Fruit fly (Drosophila melanogaster) whole organism, embryonic: ENCODE measurements around the gene Lipt2.

Experiments used
- BEAF-32 ChIP-seq: fragments of 200-800 bp; sonication (Bioruptor generic); optimal IDR thresholded peaks from 3 replicates; lab custom pipeline; 2017; ENCODE audit warnings: missing biosample characterization, missing genetic modification characterization, mild to moderate bottlenecking, moderate library complexity, missing genetic modification reagents
- Bdp1 ChIP-seq: fragments of 200-800 bp; sonication (Bioruptor generic); optimal IDR thresholded peaks from 3 replicates; lab custom pipeline; 2016; ENCODE audit warnings: missing biosample characterization, missing genetic modification characterization
- C15 ChIP-seq: fragments of 200-800 bp; sonication (Bioruptor generic); IDR thresholded peaks from 3 replicates; pipeline ENCODE4 v1.3.6; 2022; ENCODE audit warnings: missing biosample characterization, missing genetic modification characterization
- CG10209 ChIP-seq: fragments of 200-800 bp; sonication (Bioruptor generic); optimal IDR thresholded peaks from 3 replicates; lab custom pipeline; 2017; ENCODE audit warnings: missing biosample characterization, mild to moderate bottlenecking, missing genetic modification characterization, missing genetic modification reagents
- CG10959 ChIP-seq: fragments of 200-800 bp; sonication (Bioruptor generic); IDR thresholded peaks from 2 replicates; pipeline ENCODE4 v1.3.6; 2022; ENCODE audit warnings: missing biosample characterization, missing genetic modification characterization
- CG11695 ChIP-seq: fragments of 200-800 bp; sonication (Bioruptor generic); IDR thresholded peaks from 3 replicates; pipeline ENCODE4 v1.3.6; 2022; ENCODE audit warnings: missing biosample characterization, missing genetic modification characterization
- CG11723 ChIP-seq: fragments of 200-800 bp; sonication (Bioruptor generic); optimal IDR thresholded peaks from 2 replicates; lab custom pipeline; 2017; ENCODE audit warnings: missing biosample characterization, mild to moderate bottlenecking, missing genetic modification characterization
- CG12769 ChIP-seq: fragments of 200-800 bp; sonication (Bioruptor generic); optimal IDR thresholded peaks from 2 replicates; lab custom pipeline; 2019; ENCODE audit warnings: missing biosample characterization, mild to moderate bottlenecking, missing genetic modification characterization, moderate library complexity
- CG13424 ChIP-seq: fragments of 200-800 bp; sonication (Bioruptor generic); optimal IDR thresholded peaks from 2 replicates; lab custom pipeline; 2019; ENCODE audit warnings: missing biosample characterization, mild to moderate bottlenecking, missing genetic modification characterization, moderate library complexity
- CG13624 ChIP-seq: fragments of 200-800 bp; sonication (Bioruptor generic); optimal IDR thresholded peaks from 2 replicates; lab custom pipeline; 2016; ENCODE audit warnings: missing biosample characterization, missing genetic modification characterization
- CG13775 ChIP-seq: fragments of 200-800 bp; sonication (Bioruptor generic); optimal IDR thresholded peaks from 3 replicates; lab custom pipeline; 2017; ENCODE audit warnings: missing biosample characterization, mild to moderate bottlenecking, missing genetic modification characterization
- CG1603 ChIP-seq: fragments of 200-800 bp; sonication (Bioruptor generic); optimal IDR thresholded peaks from 2 replicates; lab custom pipeline; 2019; ENCODE audit warnings: missing biosample characterization, mild to moderate bottlenecking, missing genetic modification characterization, moderate library complexity
- CG1647 ChIP-seq: fragments of 200-800 bp; sonication (Bioruptor generic); optimal IDR thresholded peaks from 3 replicates; lab custom pipeline; 2016; ENCODE audit warnings: missing biosample characterization, missing genetic modification characterization
- CG17912 ChIP-seq: fragments of 200-800 bp; sonication (Bioruptor generic); optimal IDR thresholded peaks from 2 replicates; lab custom pipeline; 2018; ENCODE audit warnings: missing biosample characterization, mild to moderate bottlenecking, missing genetic modification characterization
- CG2116 ChIP-seq: fragments of 200-800 bp; sonication (Bioruptor generic); optimal IDR thresholded peaks from 3 replicates; lab custom pipeline; 2018; ENCODE audit warnings: missing biosample characterization, mild to moderate bottlenecking, missing genetic modification characterization
- CG2202 ChIP-seq: fragments of 200-800 bp; sonication (Bioruptor generic); optimal IDR thresholded peaks from 2 replicates; lab custom pipeline; 2018; ENCODE audit warnings: missing biosample characterization, mild to moderate bottlenecking, missing genetic modification characterization
- CG2875 ChIP-seq: fragments of 200-800 bp; sonication (Bioruptor generic); optimal IDR thresholded peaks from 2 replicates; lab custom pipeline; 2017; ENCODE audit warnings: missing biosample characterization, mild to moderate bottlenecking, missing genetic modification characterization, missing genetic modification reagents
- CG5180 ChIP-seq: fragments of 200-800 bp; sonication (Bioruptor generic); optimal IDR thresholded peaks from 3 replicates; lab custom pipeline; 2017; ENCODE audit warnings: missing biosample characterization, missing genetic modification characterization, mild to moderate bottlenecking, moderate library complexity, missing genetic modification reagents
- CG5245 ChIP-seq: fragments of 200-800 bp; sonication (Bioruptor generic); optimal IDR thresholded peaks from 3 replicates; lab custom pipeline; 2016; ENCODE audit warnings: missing biosample characterization, missing genetic modification characterization
- CG6854 ChIP-seq: fragments of 200-800 bp; sonication (Bioruptor generic); optimal IDR thresholded peaks from 3 replicates; lab custom pipeline; 2017; ENCODE audit warnings: missing biosample characterization, mild to moderate bottlenecking, missing genetic modification characterization
- CG8765 ChIP-seq: fragments of 200-800 bp; sonication (Bioruptor generic); IDR thresholded peaks from 2 replicates; pipeline ENCODE4 v1.3.6; 2022; ENCODE audit warnings: missing biosample characterization, missing genetic modification characterization
- Dad ChIP-seq: fragments of 200-800 bp; sonication (Bioruptor generic); optimal IDR thresholded peaks from 3 replicates; lab custom pipeline; 2016; ENCODE audit warnings: missing biosample characterization, missing genetic modification characterization
- Hand ChIP-seq: fragments of 200-800 bp; sonication (Bioruptor generic); optimal IDR thresholded peaks from 2 replicates; lab custom pipeline; 2017; ENCODE audit warnings: mild to moderate bottlenecking, missing biosample characterization, missing genetic modification reagents, missing genetic modification characterization
- Jarid2 ChIP-seq: fragments of 200-800 bp; sonication (Bioruptor generic); optimal IDR thresholded peaks from 3 replicates; lab custom pipeline; 2017; ENCODE audit warnings: mild to moderate bottlenecking, missing biosample characterization, missing genetic modification reagents, missing genetic modification characterization
- Lpt ChIP-seq: fragments of >200 bp; optimal IDR thresholded peaks from 2 replicates; lab custom pipeline; 2018; ENCODE audit warnings: missing biosample characterization, missing genetic modification characterization
- Mad ChIP-seq: fragments of 200-800 bp; sonication (Bioruptor generic); optimal IDR thresholded peaks from 2 replicates; lab custom pipeline; 2016; ENCODE audit warnings: missing biosample characterization, missing genetic modification characterization
- Mes4 ChIP-seq: fragments of 200-800 bp; sonication (Bioruptor generic); optimal IDR thresholded peaks from 2 replicates; lab custom pipeline; 2016; ENCODE audit warnings: missing biosample characterization, missing genetic modification characterization
- NfI ChIP-seq: fragments of 200-800 bp; sonication (Bioruptor generic); optimal IDR thresholded peaks from 3 replicates; lab custom pipeline; 2018; ENCODE audit warnings: missing biosample characterization, mild to moderate bottlenecking, missing genetic modification characterization, moderate library complexity
- Oaz ChIP-seq: fragments of 200-800 bp; sonication (Bioruptor generic); IDR thresholded peaks from 2 replicates; pipeline ENCODE4 v1.3.6; 2022; ENCODE audit warnings: missing biosample characterization, missing genetic modification characterization
- Rfx ChIP-seq: fragments of 200-800 bp; sonication (Bioruptor generic); IDR thresholded peaks from 2 replicates; pipeline ENCODE4 v1.3.6; 2022; ENCODE audit warnings: missing biosample characterization, missing genetic modification characterization
- Ssrp ChIP-seq: fragments of 200-800 bp; sonication (Bioruptor generic); optimal IDR thresholded peaks from 2 replicates; lab custom pipeline; 2018; ENCODE audit warnings: missing biosample characterization, mild to moderate bottlenecking, missing genetic modification characterization, moderate library complexity
- YL-1 ChIP-seq: fragments of 200-800 bp; sonication (Bioruptor generic); optimal IDR thresholded peaks from 3 replicates; lab custom pipeline; 2017; ENCODE audit warnings: missing biosample characterization, mild to moderate bottlenecking, missing genetic modification characterization
- ab ChIP-seq: fragments of 200-800 bp; sonication (Bioruptor generic); optimal IDR thresholded peaks from 2 replicates; lab custom pipeline; 2016; ENCODE audit warnings: missing biosample characterization, missing genetic modification characterization
- amos ChIP-seq: fragments of 200-800 bp; sonication (Bioruptor generic); IDR thresholded peaks from 2 replicates; pipeline ENCODE4 v1.3.6; 2022; ENCODE audit warnings: missing biosample characterization, missing genetic modification characterization; ENCODE audit not compliant: partially characterized antibody
- ato ChIP-seq: fragments of 200-800 bp; sonication (Bioruptor generic); IDR thresholded peaks from 2 replicates; pipeline ENCODE4 v1.3.6; 2022; ENCODE audit warnings: missing biosample characterization, missing genetic modification characterization; ENCODE audit not compliant: partially characterized antibody
- bab2 ChIP-seq: fragments of 200-800 bp; sonication (Bioruptor generic); optimal IDR thresholded peaks from 2 replicates; lab custom pipeline; 2016; ENCODE audit warnings: missing biosample characterization, missing genetic modification characterization
- bcd ChIP-seq: fragments of 200-800 bp; sonication (Bioruptor generic); optimal IDR thresholded peaks from 2 replicates; lab custom pipeline; 2017; ENCODE audit warnings: missing biosample characterization, mild to moderate bottlenecking, missing genetic modification characterization
- btn ChIP-seq: fragments of 200-800 bp; sonication (Bioruptor generic); optimal IDR thresholded peaks from 2 replicates; lab custom pipeline; 2016; ENCODE audit warnings: missing biosample characterization, missing genetic modification characterization
- h ChIP-seq: fragments of >200 bp; optimal IDR thresholded peaks from 2 replicates; lab custom pipeline; 2017
- hth ChIP-seq: fragments of >200 bp; optimal IDR thresholded peaks from 2 replicates; lab custom pipeline; 2017; ENCODE audit warnings: inconsistent platforms
- luna ChIP-seq: fragments of 200-800 bp; sonication (Bioruptor generic); optimal IDR thresholded peaks from 2 replicates; lab custom pipeline; 2016; ENCODE audit warnings: missing biosample characterization, missing genetic modification characterization
- org-1 ChIP-seq: fragments of 200-800 bp; sonication (Bioruptor generic); optimal IDR thresholded peaks from 2 replicates; lab custom pipeline; 2017; ENCODE audit warnings: missing biosample characterization, missing genetic modification characterization
- sima ChIP-seq: fragments of 200-800 bp; sonication (Bioruptor generic); optimal IDR thresholded peaks from 2 replicates; lab custom pipeline; 2016; ENCODE audit warnings: missing biosample characterization, missing genetic modification characterization
- slp2 ChIP-seq: fragments of 200-800 bp; sonication (Bioruptor generic); optimal IDR thresholded peaks from 2 replicates; lab custom pipeline; 2016; ENCODE audit warnings: missing biosample characterization, missing genetic modification characterization
- sr ChIP-seq: fragments of 200-800 bp; sonication (Bioruptor generic); IDR thresholded peaks from 3 replicates; pipeline ENCODE4 v1.3.6; 2022; ENCODE audit warnings: missing biosample characterization, missing genetic modification characterization
- ssp ChIP-seq: fragments of 200-800 bp; sonication (Bioruptor generic); IDR thresholded peaks from 2 replicates; pipeline ENCODE4 v1.3.6; 2022; ENCODE audit warnings: missing biosample characterization, missing genetic modification characterization
- vfl ChIP-seq: fragments of 200-800 bp; sonication (Bioruptor generic); optimal IDR thresholded peaks from 2 replicates; lab custom pipeline; 2016; ENCODE audit warnings: missing biosample characterization, missing genetic modification characterization
- wek ChIP-seq: fragments of 200-800 bp; sonication (Bioruptor generic); optimal IDR thresholded peaks from 3 replicates; lab custom pipeline; 2018; ENCODE audit warnings: missing biosample characterization, mild to moderate bottlenecking, missing genetic modification characterization, moderate library complexity
- z ChIP-seq: fragments of 200-800 bp; sonication (Bioruptor generic); IDR thresholded peaks from 3 replicates; pipeline ENCODE4 v1.3.6; 2022; ENCODE audit warnings: missing biosample characterization, missing genetic modification characterization

Lipt2 gene

dm6 chr3R:4394654-4395581 is 42.2 kb downstream of the Lipt2 start (continued):
- peak; percentile 75 for TF ChIP-seq CG2875 (GFP tag; lab: Kevin White, UChicago)
- TF ChIP-seq Oaz (GFP tag; lab: Robert Waterston, UW) = no peak; the same call in 1 of the 2 replicates
- peak; percentile 51; the same call in 1 of the 2 replicates for TF ChIP-seq CG10959 (GFP tag; lab: Robert Waterston, UW)
- peak; percentile 57 for TF ChIP-seq luna (GFP tag; lab: Kevin White, UChicago)
- no peak for TF ChIP-seq hth (lab: Kevin White, UChicago)
- peak; percentile 14 for TF ChIP-seq BEAF-32 (GFP tag; lab: Kevin White, UChicago)
- peak; percentile 76 for TF ChIP-seq Ssrp (tag; lab: Kevin White, UChicago)
- peak; percentile 81 for TF ChIP-seq Mes4 (GFP tag; lab: Kevin White, UChicago)
- TF ChIP-seq CG10209 (GFP tag; lab: Kevin White, UChicago) = peak; percentile 88
- peak; percentile 72 for TF ChIP-seq ssp (GFP tag; lab: Robert Waterston, UW)
- TF ChIP-seq sr (GFP tag; lab: Robert Waterston, UW) = peak; percentile 58; the same call in 1 of the 3 replicates
- TF ChIP-seq z (GFP tag; lab: Robert Waterston, UW) = no peak
- TF ChIP-seq CG11723 (GFP tag; lab: Kevin White, UChicago) = peak; percentile 70
- peak; percentile 88 for TF ChIP-seq bab2 (GFP tag; lab: Kevin White, UChicago)
- peak; percentile 23; the same call in 1 of the 2 replicates for TF ChIP-seq CG8765
- TF ChIP-seq btn (GFP tag; lab: Kevin White, UChicago) = peak; percentile 82
- TF ChIP-seq CG5245 (GFP tag; lab: Kevin White, UChicago) = peak; percentile 71
- peak; percentile 82 for TF ChIP-seq ab (GFP tag; lab: Kevin White, UChicago)
- TF ChIP-seq Hand (GFP tag; lab: Kevin White, UChicago) = peak; percentile 66
- peak; percentile 96 for TF ChIP-seq CG1603
- peak; percentile 52 for TF ChIP-seq wek
- TF ChIP-seq CG12769 = peak; percentile 97
- TF ChIP-seq CG13775 (GFP tag; lab: Kevin White, UChicago) = peak; percentile 72
- TF ChIP-seq slp2 (GFP tag; lab: Kevin White, UChicago) = peak; percentile 73
- TF ChIP-seq bcd (GFP tag; lab: Kevin White, UChicago) = peak; percentile 91
- TF ChIP-seq sima (GFP tag; lab: Kevin White, UChicago) = peak; percentile 14
- peak; percentile 73 for TF ChIP-seq CG6854
- TF ChIP-seq CG17912 (GFP tag; lab: Kevin White, UChicago) = peak; percentile 52
- no peak for TF ChIP-seq YL-1
- TF ChIP-seq h (lab: Kevin White, UChicago) = no peak
- TF ChIP-seq amos = no peak
- TF ChIP-seq ato (GFP tag; lab: Robert Waterston, UW) = no peak
- peak; percentile 54 for TF ChIP-seq CG2202 (tag; lab: Kevin White, UChicago)
- peak; percentile 84 for TF ChIP-seq CG13424 (tag; lab: Kevin White, UChicago)
- peak; percentile 79 for TF ChIP-seq CG5180 (GFP tag; lab: Kevin White, UChicago)
- TF ChIP-seq org-1 (GFP tag; lab: Kevin White, UChicago) = peak; percentile 90
- TF ChIP-seq NfI (GFP tag; lab: Kevin White, UChicago) = peak; percentile 90
- TF ChIP-seq Bdp1 (GFP tag; lab: Kevin White, UChicago) = peak; percentile 68
- TF ChIP-seq Rfx (GFP tag; lab: Robert Waterston, UW) = peak; percentile 90
- TF ChIP-seq vfl (GFP tag; lab: Kevin White, UChicago) = peak; percentile 80
- TF ChIP-seq CG13624 = peak; percentile 93
- peak; percentile 82 for TF ChIP-seq CG1647
- TF ChIP-seq C15 = 0 out of 3 replicates have a peak, but pooled peaks have one; percentile 41
- peak; percentile 91 for TF ChIP-seq CG11695 (GFP tag; lab: Robert Waterston, UW)
- no peak for TF ChIP-seq Lpt
- peak; percentile 34 for TF ChIP-seq CG2116 (GFP tag; lab: Kevin White, UChicago)
- peak; percentile 66 for TF ChIP-seq Mad (GFP tag; lab: Kevin White, UChicago)
- peak; percentile 82 for TF ChIP-seq Dad (GFP tag; lab: Kevin White, UChicago)
- no peak for TF ChIP-seq Jarid2 (GFP tag; lab: Kevin White, UChicago)
